Fruit fly (Drosophila melanogaster): Measurements from ENCODE around the gene cyst.

cyst gene

DNA sequence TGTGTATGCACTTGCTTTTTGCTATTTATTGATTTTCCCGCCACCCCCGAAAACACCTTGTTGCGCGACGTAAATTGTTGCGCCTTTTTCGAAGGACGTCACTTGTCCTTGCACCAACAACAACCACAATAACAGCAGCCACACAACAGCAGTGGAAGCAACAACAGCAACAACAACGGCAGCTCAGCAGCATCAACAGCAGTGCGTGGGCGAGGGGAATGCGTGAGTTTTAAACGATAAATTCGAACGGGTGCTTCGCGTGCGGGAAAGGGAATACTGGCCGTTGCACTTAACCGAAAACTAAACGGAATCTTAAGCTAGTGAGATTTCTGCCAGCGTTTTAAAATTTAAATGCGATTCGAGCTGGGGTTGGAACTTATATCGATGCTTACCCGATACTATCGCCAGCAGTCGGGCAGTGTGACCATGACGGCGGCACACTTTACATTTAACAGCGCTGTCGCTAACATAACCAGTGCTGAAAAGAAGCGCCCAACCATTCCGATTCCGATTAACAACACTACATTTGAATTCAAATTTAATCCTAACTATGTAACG lies at the start of gene cyst:
Gene cyst (minus strand): TSS at position 404 of the 558 bp plus-strand sequence.
- TF ChIP-seq CG17801 (GFP tag; optimal IDR thresholded peaks at IDR 0.05; ENCODE audit: partially characterized antibody): no peak

DNA sequence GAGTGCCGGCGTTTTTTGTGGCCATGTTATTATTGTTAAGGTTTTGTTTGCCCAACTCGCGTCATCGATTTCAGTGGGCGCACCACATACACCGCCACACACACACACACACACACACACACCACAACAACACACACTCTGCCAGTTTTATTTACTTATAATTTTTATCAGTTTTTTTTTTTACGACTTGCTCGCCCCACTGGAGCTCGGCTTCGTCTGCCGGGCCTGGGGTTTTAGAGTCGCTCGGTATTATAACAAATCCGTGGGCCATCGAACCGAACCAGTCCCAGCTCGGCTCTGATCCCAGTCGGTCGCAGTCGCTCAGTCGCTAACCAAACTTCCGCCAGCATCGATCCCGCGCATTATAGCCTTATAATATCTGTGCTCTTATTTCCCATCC lies 40.8 kb upstream of the cyst start:
- TF ChIP-seq CG17801 (GFP tag; optimal IDR thresholded peaks at IDR 0.05; ENCODE audit: partially characterized antibody): no peak

DNA sequence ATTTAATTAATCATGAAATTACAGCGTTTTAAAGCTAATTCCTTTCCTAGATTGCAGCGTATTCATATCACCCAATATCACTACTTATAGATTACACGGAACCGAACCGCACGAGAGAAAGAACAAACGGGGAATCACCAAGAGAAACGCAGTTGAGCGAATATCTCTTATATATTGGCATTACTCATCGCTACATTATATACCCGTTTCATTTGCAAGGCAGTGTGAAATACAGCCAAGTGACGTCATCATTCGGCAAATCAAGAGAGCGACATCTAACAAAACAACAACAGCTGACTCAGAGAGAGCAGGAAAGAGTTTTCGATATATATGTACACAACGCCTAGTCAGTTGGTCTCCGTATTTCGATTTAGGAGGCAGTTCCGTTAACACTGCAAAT lies 39.6 kb upstream of the cyst start, which contains the start of gene Tep4:
Gene Tep4 (plus strand): TSS at position 350 of the 400 bp plus-strand sequence.
- TF ChIP-seq CG17801 (GFP tag; optimal IDR thresholded peaks at IDR 0.05; ENCODE audit: partially characterized antibody): no peak

- TF ChIP-seq CG17801 (GFP tag; optimal IDR thresholded peaks at IDR 0.05; ENCODE audit: partially characterized antibody): peak; percentile 77
Observed at dm6 chr2L:19546869-19547710, 38.5 kb upstream of the cyst start, which contains the start of gene CG10337. CG10337 (minus strand) TSS chr2L:19546959.

DNA sequence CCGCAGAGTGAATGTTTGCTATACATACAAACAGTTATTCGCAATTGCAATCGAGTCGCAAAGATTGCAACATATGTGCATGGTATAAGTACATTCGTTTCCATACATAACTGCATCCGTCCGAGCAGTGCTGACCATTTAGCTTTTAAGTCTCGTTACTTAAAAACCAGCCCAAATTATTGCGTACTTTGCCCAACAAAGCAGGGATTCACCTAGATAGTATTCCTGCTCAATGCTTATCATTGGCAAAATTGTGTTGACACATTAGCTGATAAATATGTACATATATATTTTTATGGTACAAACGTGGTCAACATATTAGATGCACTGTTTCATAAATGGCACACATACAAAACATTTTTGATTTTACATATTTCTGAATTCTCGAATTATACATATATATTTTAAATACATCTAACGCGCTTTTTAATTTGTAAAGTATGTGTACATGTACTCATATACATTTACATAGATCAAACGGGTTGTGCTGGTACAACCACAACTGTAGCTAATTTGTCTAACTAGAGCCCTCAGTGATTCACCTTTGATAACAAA lies 34.5 kb upstream of the cyst start:
- no peak for TF ChIP-seq CG17801 (GFP tag; optimal IDR thresholded peaks at IDR 0.05; ENCODE audit: partially characterized antibody)

dm6 chr2L:19542268-19542773 lies 33.8 kb upstream of the cyst start:
- TF ChIP-seq CG17801 (GFP tag; optimal IDR thresholded peaks at IDR 0.05; ENCODE audit: partially characterized antibody): no peak

DNA sequence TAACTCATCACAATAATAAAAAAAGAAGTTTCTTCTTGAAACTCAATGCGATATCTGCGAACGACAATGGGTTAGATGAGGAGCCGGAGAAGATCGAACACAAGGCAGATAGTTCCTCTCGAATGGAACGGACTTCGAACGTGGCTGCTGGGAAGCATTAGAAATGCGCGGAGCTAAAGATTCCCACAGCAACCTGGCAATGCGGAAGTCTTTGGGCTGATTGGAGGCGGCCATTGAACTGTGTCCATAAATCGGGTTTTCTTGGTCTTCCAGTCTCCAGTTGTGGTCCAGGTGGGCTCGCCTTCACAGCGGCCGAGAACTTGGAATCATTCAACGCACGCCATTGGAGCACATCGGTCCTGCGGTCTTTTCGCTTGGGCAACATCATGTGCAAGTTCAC lies 31.7 kb upstream of the cyst start, which contains the start of gene CG13081:
Gene CG13081 (plus strand): TSS at position 301 of the 400 bp plus-strand sequence.
- no peak for TF ChIP-seq CG17801 (GFP tag; optimal IDR thresholded peaks at IDR 0.05; ENCODE audit: partially characterized antibody)

- TF ChIP-seq CG17801 (GFP tag; optimal IDR thresholded peaks at IDR 0.05; ENCODE audit: partially characterized antibody): no peak
Observed at dm6 chr2L:19537779-19538456, 29.4 kb upstream of the cyst start, which contains the start of gene CG13082. CG13082 (plus strand) TSS chr2L:19538425.

DNA sequence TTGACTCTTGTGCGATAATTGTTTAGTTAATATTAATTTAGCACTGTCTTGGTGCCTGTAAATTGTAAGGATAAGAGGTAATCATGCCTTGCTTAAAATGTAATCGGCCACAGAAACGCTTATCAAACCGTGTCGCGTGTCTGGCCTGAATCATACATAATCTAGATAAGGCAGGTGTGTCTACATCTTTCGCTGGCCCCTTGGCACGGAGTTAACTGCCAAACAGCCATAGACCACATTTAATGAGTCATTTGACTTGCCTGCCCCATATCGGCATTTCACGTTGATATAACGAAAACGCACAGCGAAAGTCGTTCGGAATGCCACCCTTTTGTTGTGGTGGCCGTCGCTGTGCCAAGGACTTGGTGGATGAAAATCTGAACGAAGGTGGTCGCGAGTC lies 26.7 kb upstream of the cyst start, which contains the start of gene CG31697:
Gene CG31697 (plus strand): TSS at position 215 of the 400 bp plus-strand sequence.
- no peak for TF ChIP-seq CG17801 (GFP tag; optimal IDR thresholded peaks at IDR 0.05; ENCODE audit: partially characterized antibody)

DNA sequence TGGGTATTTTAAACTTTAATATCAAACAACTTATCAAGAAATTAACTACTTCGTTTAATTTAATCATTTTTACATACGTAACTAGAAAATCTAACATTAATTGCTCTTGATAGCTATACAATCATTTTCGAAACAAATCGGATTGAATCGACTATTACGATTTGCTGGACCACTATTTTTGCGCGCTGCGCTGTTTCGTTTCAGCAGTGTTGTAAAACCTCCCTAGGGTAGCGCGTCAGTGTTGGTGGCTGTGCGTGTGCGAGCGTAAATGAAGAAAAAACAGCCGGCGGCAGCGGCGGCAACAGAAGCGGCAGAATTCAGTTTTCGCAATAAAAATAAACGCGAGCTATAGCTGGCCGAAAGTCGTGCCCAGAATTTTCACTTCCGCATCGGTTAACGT lies 24.7 kb upstream of the cyst start, which contains the start of gene CG33116:
Gene CG33116 (plus strand): TSS at position 233 of the 400 bp plus-strand sequence.
- peak; percentile 80 for TF ChIP-seq CG17801 (GFP tag; optimal IDR thresholded peaks at IDR 0.05; ENCODE audit: partially characterized antibody)

dm6 chr2L:19530092-19530491 lies 21.5 kb upstream of the cyst start, which contains the start of gene CG10165:
CG10165 (minus strand) TSS chr2L:19530305.
- peak; percentile 20 for TF ChIP-seq CG17801 (GFP tag; optimal IDR thresholded peaks at IDR 0.05; ENCODE audit: partially characterized antibody)

DNA sequence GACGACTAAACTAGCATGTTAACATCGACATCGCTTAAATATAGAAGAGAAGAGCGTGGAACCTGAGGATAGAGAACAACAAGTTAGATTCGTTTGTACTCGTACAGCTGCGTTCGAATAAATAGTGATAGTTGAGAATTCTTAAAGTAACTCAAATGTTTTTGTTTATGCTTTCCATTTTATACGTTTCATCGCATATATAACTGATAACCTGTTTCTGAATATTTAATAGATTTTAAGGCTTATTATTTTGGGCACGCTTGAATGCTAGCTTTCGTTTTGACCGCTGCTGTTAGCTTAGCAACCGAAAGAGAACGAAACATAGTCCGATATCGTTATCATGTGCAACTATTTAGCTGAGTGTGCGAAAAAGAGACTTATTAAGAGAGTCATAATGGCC lies 19.7 kb upstream of the cyst start:
- peak; percentile 99 for TF ChIP-seq CG17801 (GFP tag; optimal IDR thresholded peaks at IDR 0.05; ENCODE audit: partially characterized antibody)

DNA sequence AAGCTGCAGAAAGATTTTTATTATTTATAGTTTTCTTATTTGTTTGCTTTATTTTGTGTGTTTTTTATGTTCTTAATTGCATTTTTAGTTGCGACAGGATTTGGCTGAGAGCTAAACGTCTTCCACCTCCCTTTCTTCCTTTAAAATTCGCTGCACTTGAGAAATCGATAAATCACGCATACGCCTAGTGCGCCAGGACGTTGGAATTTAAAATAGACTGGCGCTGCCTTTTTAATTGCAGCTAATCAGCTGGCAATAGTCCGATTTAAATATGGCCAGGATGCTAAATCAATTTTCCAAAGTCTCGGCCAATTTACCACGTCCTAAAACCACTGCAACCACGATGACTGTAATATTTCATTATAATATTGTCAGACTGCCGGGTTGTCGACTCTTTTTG lies 18.3 kb upstream of the cyst start:
- no peak for TF ChIP-seq CG17801 (GFP tag; optimal IDR thresholded peaks at IDR 0.05; ENCODE audit: partially characterized antibody)

DNA sequence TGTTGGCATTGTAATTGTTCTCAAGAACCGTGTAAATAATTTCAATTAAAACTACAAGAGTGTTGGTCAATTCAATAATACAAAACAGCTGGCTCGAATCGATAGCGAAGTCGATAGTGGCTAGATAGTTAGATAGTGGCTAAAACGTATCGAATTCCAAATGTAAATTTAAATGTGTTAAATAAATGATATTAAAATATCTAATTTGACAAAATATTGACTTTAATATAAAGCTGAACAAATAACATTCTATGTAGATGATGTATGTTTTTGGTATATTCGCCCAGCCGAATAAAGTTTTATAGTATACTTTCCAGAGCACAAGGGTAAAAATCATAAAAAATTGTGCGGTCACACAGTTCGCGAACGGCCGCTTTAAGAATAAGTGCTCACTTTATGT lies 17.8 kb upstream of the cyst start, which contains the start of the genes Dpm1 and CG10137:
Gene Dpm1 (minus strand): TSS at position 53 of the 400 bp plus-strand sequence.
Gene CG10137 (plus strand): TSS at position 371 of the 400 bp plus-strand sequence.
- peak; percentile 57 for TF ChIP-seq CG17801 (GFP tag; optimal IDR thresholded peaks at IDR 0.05; ENCODE audit: partially characterized antibody)
